Worm (Caenorhabditis elegans) whole organism, late embryonic: Measurements from ENCODE around the gene blos-2.
"Not testable (repeated sequence)": the region's sequence is repeated elsewhere in the genome, so short reads cannot be mapped to it uniquely, and the experiment has no call there.

Experiments used
- C38D4.7 ChIP-seq: fragments of 200-800 bp; sonication (Bioruptor generic); optimal IDR thresholded peaks from 2 replicates; lab custom pipeline; 2018; ENCODE audit warnings: mild to moderate bottlenecking, missing genetic modification characterization, moderate library complexity, missing compliant biosample characterization
- ceh-19 ChIP-seq: fragments of 200-800 bp; sonication (Bioruptor generic); optimal IDR thresholded peaks from 2 replicates; lab custom pipeline; 2018; ENCODE audit warnings: mild to moderate bottlenecking, missing genetic modification characterization, missing compliant biosample characterization
- ceh-6 ChIP-seq: fragments of 200-800 bp; sonication (Bioruptor generic); optimal IDR thresholded peaks from 2 replicates; lab custom pipeline; 2018; ENCODE audit warnings: mild to moderate bottlenecking, missing genetic modification characterization, missing compliant biosample characterization
- ceh-9 ChIP-seq: sonication (generic microtip); optimal IDR thresholded peaks from 2 replicates; lab custom pipeline; 2016; ENCODE audit warnings: mild to moderate bottlenecking, missing genetic modification characterization, inconsistent platforms, missing compliant biosample characterization
- hlh-15 ChIP-seq: sonication (generic microtip); optimal IDR thresholded peaks from 2 replicates; lab custom pipeline; 2016; ENCODE audit warnings: missing genetic modification characterization, missing compliant biosample characterization
- pha-4 ChIP-seq: fragments of 150-350 bp; optimal IDR thresholded peaks from 2 replicates; lab custom pipeline; 2018; ENCODE audit warnings: missing biosample characterization, missing genetic modification reagents, missing genetic modification characterization
- sox-4 ChIP-seq: sonication (generic microtip); optimal IDR thresholded peaks from 2 replicates; lab custom pipeline; 2017; ENCODE audit warnings: mild to moderate bottlenecking, missing genetic modification characterization, inconsistent platforms, missing compliant biosample characterization
- tbx-2 ChIP-seq: sonication (generic microtip); optimal IDR thresholded peaks from 2 replicates; lab custom pipeline; 2016; ENCODE audit warnings: missing genetic modification characterization, missing compliant biosample characterization
- unc-3 ChIP-seq, 2 experiments: fragments of 200-800 bp in 1 of 2; sonication (Bioruptor generic) in 1 of 2; sonication (generic microtip) in 1 of 2; conservative IDR thresholded peaks in 1 of 2; optimal IDR thresholded peaks in 1 of 2; 2 replicates each; pipeline versions ENCODE4 v1.3.6 to Lab custom; 2016 to 2022; ENCODE audit warnings: missing compliant biosample characterization in 2 of 2, missing genetic modification characterization in 2 of 2, missing genetic modification reagents in 1 of 2

- TF ChIP-seq tbx-2; ceh-19 (GFP tag; lab: Kevin White, UChicago); ceh-9 (tag; lab: Kevin White, UChicago); pha-4; sox-4 (tag; lab: Kevin White, UChicago); hlh-15; C38D4.7 (GFP tag; lab: Kevin White, UChicago); ceh-6 (GFP tag; lab: Kevin White, UChicago); unc-3 (GFP tag; conservative IDR thresholded peaks at IDR 0.05; lab: Robert Waterston, UW); unc-3 (tag; optimal IDR thresholded peaks at IDR 0.05; lab: Kevin White, UChicago): not testable (repeated sequence)
Measured at ce11 chrIV:6317357-6317756, 16.7 kb upstream of the blos-2 start, which contains the start of gene Y73B6BL.12.
